Fruit fly (Drosophila melanogaster) whole organism, embryonic: ENCODE results near the gene CG4404.
A peak's percentile ranks its signal among the peaks of the same experiment; 100 is the strongest.

ENCODE experiments used
- Ada2b ChIP-seq: fragments of 200-800 bp; sonication (Bioruptor generic); IDR thresholded peaks from 2 replicates; pipeline ENCODE4 v1.3.6; 2022; ENCODE audit warnings: missing biosample characterization, missing genetic modification characterization
- Adf1 ChIP-seq: fragments of 200-800 bp; sonication (Bioruptor generic); IDR thresholded peaks from 2 replicates; pipeline ENCODE4 v1.3.6; 2022; ENCODE audit warnings: missing biosample characterization, missing genetic modification characterization
- Atf-2 ChIP-seq: fragments of 200-800 bp; sonication (Bioruptor generic); optimal IDR thresholded peaks from 2 replicates; lab custom pipeline; 2016; ENCODE audit warnings: missing biosample characterization, missing genetic modification characterization
- CG10959 ChIP-seq: fragments of 200-800 bp; sonication (Bioruptor generic); IDR thresholded peaks from 2 replicates; pipeline ENCODE4 v1.3.6; 2022; ENCODE audit warnings: missing biosample characterization, missing genetic modification characterization
- CG11398 ChIP-seq: fragments of 200-800 bp; sonication (Bioruptor generic); optimal IDR thresholded peaks from 2 replicates; lab custom pipeline; 2016; ENCODE audit warnings: missing biosample characterization, missing genetic modification characterization
- CG12104 ChIP-seq: fragments of 200-800 bp; sonication (Bioruptor generic); optimal IDR thresholded peaks from 3 replicates; lab custom pipeline; 2016; ENCODE audit warnings: missing biosample characterization, missing genetic modification characterization
- CG12659 ChIP-seq: fragments of 200-800 bp; sonication (Bioruptor generic); optimal IDR thresholded peaks from 3 replicates; lab custom pipeline; 2017; ENCODE audit warnings: mild to moderate bottlenecking, missing biosample characterization, missing genetic modification reagents, missing genetic modification characterization
- CG12942 ChIP-seq: fragments of 200-800 bp; sonication (Bioruptor generic); optimal IDR thresholded peaks from 3 replicates; lab custom pipeline; 2016; ENCODE audit warnings: missing biosample characterization, missing genetic modification characterization
- CG13123 ChIP-seq: fragments of 200-800 bp; sonication (Bioruptor generic); optimal IDR thresholded peaks from 2 replicates; lab custom pipeline; 2016; ENCODE audit warnings: missing biosample characterization, missing genetic modification characterization
- CG14441 ChIP-seq: fragments of 200-800 bp; sonication (Bioruptor generic); IDR thresholded peaks from 2 replicates; pipeline ENCODE4 v1.3.6; 2022; ENCODE audit warnings: missing biosample characterization, missing genetic modification characterization
- CG15269 ChIP-seq: fragments of 200-800 bp; sonication (Bioruptor generic); optimal IDR thresholded peaks from 2 replicates; lab custom pipeline; 2018; ENCODE audit warnings: missing biosample characterization, mild to moderate bottlenecking, missing genetic modification characterization, moderate library complexity
- CG1603 ChIP-seq: fragments of 200-800 bp; sonication (Bioruptor generic); optimal IDR thresholded peaks from 2 replicates; lab custom pipeline; 2019; ENCODE audit warnings: missing biosample characterization, mild to moderate bottlenecking, missing genetic modification characterization, moderate library complexity
- CG17802 ChIP-seq: fragments of 200-800 bp; sonication (Bioruptor generic); optimal IDR thresholded peaks from 2 replicates; lab custom pipeline; 2018; ENCODE audit warnings: missing biosample characterization, mild to moderate bottlenecking, missing genetic modification characterization, moderate library complexity
- CG34224 ChIP-seq: fragments of 200-800 bp; sonication (Bioruptor generic); IDR thresholded peaks from 3 replicates; pipeline ENCODE4 v1.3.6; 2022; ENCODE audit warnings: missing biosample characterization, missing genetic modification characterization; ENCODE audit not compliant: partially characterized antibody
- Dip3 ChIP-seq: fragments of 200-800 bp; sonication (Bioruptor generic); optimal IDR thresholded peaks from 3 replicates; lab custom pipeline; 2016; ENCODE audit warnings: missing biosample characterization, missing genetic modification characterization
- Elba2 ChIP-seq: fragments of 200-800 bp; sonication (Bioruptor generic); optimal IDR thresholded peaks from 3 replicates; lab custom pipeline; 2016; ENCODE audit warnings: missing biosample characterization, missing genetic modification characterization
- Ets65A ChIP-seq: fragments of 200-800 bp; sonication (Bioruptor generic); peaks from one replicate; lab custom pipeline; 2016; ENCODE audit warnings: missing biosample characterization, missing genetic modification characterization
- Hmr ChIP-seq: fragments of 200-800 bp; sonication (Bioruptor generic); optimal IDR thresholded peaks from 3 replicates; lab custom pipeline; 2017; ENCODE audit warnings: mild to moderate bottlenecking, missing biosample characterization, missing genetic modification reagents, missing genetic modification characterization
- Hr78 ChIP-seq, 2 experiments: fragments of 200-800 bp in 1 of 2; fragments of >200 bp in 1 of 2; sonication (Bioruptor generic) in 1 of 2; optimal IDR thresholded peaks; 2 replicates each; lab custom pipeline; 2017 to 2019; ENCODE audit warnings: missing biosample characterization in 2 of 2, missing genetic modification characterization in 2 of 2, mild to moderate bottlenecking in 1 of 2, moderate library complexity in 1 of 2
- Hsf ChIP-seq: fragments of 200-800 bp; sonication (Bioruptor generic); optimal IDR thresholded peaks from 3 replicates; lab custom pipeline; 2016; ENCODE audit warnings: missing biosample characterization, missing genetic modification characterization
- MBD-R2 ChIP-seq: fragments of 200-800 bp; sonication (Bioruptor generic); IDR thresholded peaks from 2 replicates; pipeline ENCODE4 v1.3.6; 2022; ENCODE audit warnings: missing biosample characterization, missing genetic modification characterization
- MESR4 ChIP-seq: fragments of 200-800 bp; sonication (Bioruptor generic); optimal IDR thresholded peaks from 2 replicates; lab custom pipeline; 2018; ENCODE audit warnings: missing biosample characterization, mild to moderate bottlenecking, missing genetic modification characterization, moderate library complexity
- Med ChIP-seq: fragments of 200-800 bp; sonication (Bioruptor generic); peaks from one replicate; lab custom pipeline; 2016; ENCODE audit warnings: missing biosample characterization, missing genetic modification characterization, mild to moderate bottlenecking, inconsistent platforms, moderate library complexity
- Meics ChIP-seq: fragments of 200-800 bp; sonication (Bioruptor generic); optimal IDR thresholded peaks from 2 replicates; lab custom pipeline; 2017; ENCODE audit warnings: missing biosample characterization, mild to moderate bottlenecking, missing genetic modification characterization
- Oaz ChIP-seq: fragments of 200-800 bp; sonication (Bioruptor generic); IDR thresholded peaks from 2 replicates; pipeline ENCODE4 v1.3.6; 2022; ENCODE audit warnings: missing biosample characterization, missing genetic modification characterization
- Opbp ChIP-seq: fragments of 200-800 bp; sonication (Bioruptor generic); IDR thresholded peaks from 3 replicates; pipeline ENCODE4 v1.3.6; 2022; ENCODE audit warnings: missing biosample characterization, missing genetic modification characterization; ENCODE audit not compliant: partially characterized antibody
- Six4 ChIP-seq: fragments of 200-800 bp; sonication (Bioruptor generic); optimal IDR thresholded peaks from 2 replicates; lab custom pipeline; 2016; ENCODE audit warnings: missing biosample characterization, missing genetic modification characterization
- Spps ChIP-seq: fragments of 200-800 bp; sonication (Bioruptor generic); optimal IDR thresholded peaks from 2 replicates; lab custom pipeline; 2018; ENCODE audit warnings: missing biosample characterization, mild to moderate bottlenecking, missing genetic modification characterization
- Taf1 ChIP-seq: fragments of 200-800 bp; sonication (Bioruptor generic); IDR thresholded peaks from 2 replicates; pipeline ENCODE4 v1.3.6; 2022; ENCODE audit warnings: missing biosample characterization, missing genetic modification characterization
- Usf ChIP-seq: fragments of 200-800 bp; sonication (Bioruptor generic); optimal IDR thresholded peaks from 2 replicates; lab custom pipeline; 2017; ENCODE audit warnings: missing genotype, missing biosample characterization, missing genetic modification characterization
- Xrp1 ChIP-seq: fragments of 200-800 bp; sonication (Bioruptor generic); IDR thresholded peaks from 2 replicates; pipeline ENCODE4 v1.3.6; 2022; ENCODE audit warnings: missing biosample characterization, missing genetic modification characterization
- ara ChIP-seq: fragments of 200-800 bp; sonication (Bioruptor generic); IDR thresholded peaks from 2 replicates; pipeline ENCODE4 v1.3.6; 2022; ENCODE audit warnings: missing biosample characterization, missing genetic modification characterization
- br ChIP-seq: fragments of >200 bp; optimal IDR thresholded peaks from 2 replicates; lab custom pipeline; 2017
- caup ChIP-seq: fragments of 200-800 bp; sonication (Bioruptor generic); optimal IDR thresholded peaks from 3 replicates; lab custom pipeline; 2017; ENCODE audit warnings: missing biosample characterization, mild to moderate bottlenecking, missing genetic modification characterization, moderate library complexity; ENCODE audit not compliant: severe bottlenecking
- corto ChIP-seq: fragments of 200-800 bp; sonication (Bioruptor generic); optimal IDR thresholded peaks from 2 replicates; lab custom pipeline; 2016; ENCODE audit warnings: missing biosample characterization, mild to moderate bottlenecking, missing genetic modification characterization, moderate library complexity
- cwo ChIP-seq: fragments of 200-800 bp; sonication (Bioruptor generic); optimal IDR thresholded peaks from 3 replicates; lab custom pipeline; 2017; ENCODE audit warnings: missing biosample characterization, missing genetic modification characterization, mild to moderate bottlenecking, moderate library complexity, missing genetic modification reagents
- danr ChIP-seq: fragments of 200-800 bp; sonication (Bioruptor generic); IDR thresholded peaks from 2 replicates; pipeline ENCODE4 v1.3.6; 2022; ENCODE audit warnings: missing biosample characterization, missing genetic modification characterization
- exex ChIP-seq: fragments of 200-800 bp; sonication (Bioruptor generic); optimal IDR thresholded peaks from 4 replicates; lab custom pipeline; 2018; ENCODE audit warnings: missing biosample characterization, mild to moderate bottlenecking, missing genetic modification characterization, moderate library complexity
- gem ChIP-seq: fragments of 200-800 bp; sonication (Bioruptor generic); optimal IDR thresholded peaks from 2 replicates; lab custom pipeline; 2019; ENCODE audit warnings: missing biosample characterization, mild to moderate bottlenecking, missing genetic modification characterization, moderate library complexity
- mirr ChIP-seq: fragments of 200-800 bp; sonication (Bioruptor generic); optimal IDR thresholded peaks from 3 replicates; lab custom pipeline; 2018; ENCODE audit warnings: missing biosample characterization, mild to moderate bottlenecking, missing genetic modification characterization
- nerfin-2 ChIP-seq: fragments of 200-800 bp; sonication (Bioruptor generic); IDR thresholded peaks from 2 replicates; pipeline ENCODE4 v1.3.6; 2022; ENCODE audit warnings: missing biosample characterization, missing genetic modification characterization; ENCODE audit not compliant: partially characterized antibody
- peb ChIP-seq: fragments of 200-800 bp; sonication (Bioruptor generic); IDR thresholded peaks from 2 replicates; pipeline ENCODE4 v1.3.6; 2022; ENCODE audit warnings: missing biosample characterization, missing genetic modification characterization
- phol ChIP-seq: fragments of 200-800 bp; sonication (Bioruptor generic); optimal IDR thresholded peaks from 3 replicates; lab custom pipeline; 2018; ENCODE audit warnings: missing biosample characterization, mild to moderate bottlenecking, missing genetic modification characterization, moderate library complexity
- rib ChIP-seq: fragments of 200-800 bp; sonication (Bioruptor generic); IDR thresholded peaks from 2 replicates; pipeline ENCODE4 v1.3.6; 2022; ENCODE audit warnings: missing biosample characterization, missing genetic modification characterization
- row ChIP-seq: fragments of 200-800 bp; sonication (Bioruptor generic); IDR thresholded peaks from 3 replicates; pipeline ENCODE4 v1.3.6; 2022; ENCODE audit warnings: missing biosample characterization, missing genetic modification characterization
- sisA ChIP-seq: fragments of 200-800 bp; sonication (Bioruptor generic); IDR thresholded peaks from 2 replicates; pipeline ENCODE4 v1.3.6; 2022; ENCODE audit warnings: missing biosample characterization, missing genetic modification characterization
- slbo ChIP-seq: fragments of 200-800 bp; sonication (Bioruptor generic); IDR thresholded peaks from 2 replicates; pipeline ENCODE4 v1.3.6; 2022; ENCODE audit warnings: missing biosample characterization, missing genetic modification characterization
- tna ChIP-seq: fragments of 200-800 bp; sonication (Bioruptor generic); IDR thresholded peaks from 2 replicates; pipeline ENCODE4 v1.3.6; 2022; ENCODE audit warnings: missing biosample characterization, missing genetic modification characterization; ENCODE audit not compliant: partially characterized antibody
- usp ChIP-seq: fragments of >200 bp; optimal IDR thresholded peaks from 2 replicates; lab custom pipeline; 2017; ENCODE audit warnings: missing biosample characterization, missing genetic modification characterization
- wek ChIP-seq: fragments of 200-800 bp; sonication (Bioruptor generic); optimal IDR thresholded peaks from 3 replicates; lab custom pipeline; 2018; ENCODE audit warnings: missing biosample characterization, mild to moderate bottlenecking, missing genetic modification characterization, moderate library complexity
- zen ChIP-seq: fragments of 200-800 bp; sonication (Bioruptor generic); optimal IDR thresholded peaks from 3 replicates; lab custom pipeline; 2018; ENCODE audit warnings: missing biosample characterization, mild to moderate bottlenecking, missing genetic modification characterization, moderate library complexity

Gene CG4404

dm6 chrX:12887549-12887948 lies 18.3 kb downstream of the CG4404 start (continued):
- 0 out of 2 replicates have a peak, but pooled peaks have one; percentile 36 for TF ChIP-seq Ada2b (GFP tag; lab: Robert Waterston, UW)
- TF ChIP-seq Ets65A (GFP tag; lab: Kevin White, UChicago): peak; percentile 75
- TF ChIP-seq corto (GFP tag; lab: Kevin White, UChicago): no peak
- TF ChIP-seq Meics (GFP tag; lab: Kevin White, UChicago): no peak
- no peak for TF ChIP-seq peb (GFP tag; lab: Robert Waterston, UW)
- TF ChIP-seq Xrp1 (GFP tag; lab: Robert Waterston, UW): peak; percentile 20; the same call in 1 of the 2 replicates
- TF ChIP-seq nerfin-2 (GFP tag; lab: Robert Waterston, UW): no peak
- no peak for TF ChIP-seq danr
- no peak for TF ChIP-seq Usf
- TF ChIP-seq Opbp (GFP tag; lab: Robert Waterston, UW): no peak
- 0 out of 2 replicates have a peak, but pooled peaks have one; percentile 22 for TF ChIP-seq CG14441
- TF ChIP-seq CG1603 (tag; lab: Kevin White, UChicago): peak; percentile 0
- no peak for TF ChIP-seq usp (GFP tag; lab: Kevin White, UChicago)
- TF ChIP-seq CG10959 (GFP tag; lab: Robert Waterston, UW): peak; percentile 52
- TF ChIP-seq Hsf (GFP tag; lab: Kevin White, UChicago): no peak
- peak; percentile 49 for TF ChIP-seq sisA (GFP tag; lab: Robert Waterston, UW)
- peak; percentile 48 for TF ChIP-seq Med (GFP tag; lab: Kevin White, UChicago)
- TF ChIP-seq gem: peak; percentile 26
- no peak for TF ChIP-seq Spps (tag; lab: Kevin White, UChicago)
- TF ChIP-seq Six4 (GFP tag; lab: Kevin White, UChicago): no peak
- peak; percentile 55 for TF ChIP-seq zen (tag; lab: Kevin White, UChicago)
- TF ChIP-seq phol (tag; lab: Kevin White, UChicago): peak; percentile 28
- no peak for TF ChIP-seq br (lab: Kevin White, UChicago)
- TF ChIP-seq slbo (GFP tag; lab: Robert Waterston, UW): peak; percentile 15; the same call in 1 of the 2 replicates

dm6 chrX:12886543-12886942 lies 19.3 kb downstream of the CG4404 start:
- TF ChIP-seq CG17802 (tag; lab: Kevin White, UChicago) (no peak), CG12104 (GFP tag; lab: Kevin White, UChicago) (no peak), caup (peak; percentile 40), Atf-2 (GFP tag; lab: Kevin White, UChicago) (no peak), MESR4 (GFP tag; lab: Kevin White, UChicago) (no peak), tna (GFP tag; lab: Robert Waterston, UW) (no peak), CG12659 (no peak), Taf1 (GFP tag; lab: Robert Waterston, UW) (no peak), Adf1 (GFP tag; lab: Robert Waterston, UW) (no peak), CG12942 (GFP tag; lab: Kevin White, UChicago) (no peak), MBD-R2 (no peak), Dip3 (GFP tag; lab: Kevin White, UChicago) (no peak), cwo (peak; percentile 4), Med (GFP tag; lab: Kevin White, UChicago) (peak; percentile 51), exex (tag; lab: Kevin White, UChicago) (peak; percentile 74), Hr78 (GFP tag; optimal IDR thresholded peaks at IDR 0.05; lab: Kevin White, UChicago) (no peak), Oaz (no peak), CG15269 (no peak), ara (GFP tag; lab: Robert Waterston, UW) (no peak), CG34224 (GFP tag; lab: Robert Waterston, UW) (no peak), CG11398 (GFP tag; lab: Kevin White, UChicago) (no peak), rib (GFP tag; lab: Robert Waterston, UW) (0 out of 2 replicates have a peak, but pooled peaks have one; percentile 41), Hmr (GFP tag; lab: Kevin White, UChicago) (peak; percentile 24), mirr (GFP tag; lab: Kevin White, UChicago) (peak; percentile 50), Six4 (GFP tag; lab: Kevin White, UChicago) (no peak), row (GFP tag; lab: Robert Waterston, UW) (no peak), Elba2 (GFP tag; lab: Kevin White, UChicago) (no peak), CG13123 (GFP tag; lab: Kevin White, UChicago) (no peak), wek (GFP tag; lab: Kevin White, UChicago) (no peak)
